Worm (Caenorhabditis elegans) whole organism, L4 larva: ENCODE results near the gene F59B10.4.

ENCODE experiments used
- F26F4.8 ChIP-seq: fragments of 200-800 bp; sonication (Bioruptor generic); conservative IDR thresholded peaks from 2 replicates; pipeline ENCODE4 v1.3.6; 2022; ENCODE audit warnings: missing genetic modification characterization, missing compliant biosample characterization
- Y5F2A.4 ChIP-seq: fragments of 200-800 bp; sonication (Bioruptor generic); optimal IDR thresholded peaks from 2 replicates; lab custom pipeline; 2018; ENCODE audit warnings: mild to moderate bottlenecking, missing genetic modification characterization, missing compliant biosample characterization
- nhr-25 ChIP-seq: sonication (generic microtip); optimal IDR thresholded peaks from 2 replicates; lab custom pipeline; 2017; ENCODE audit warnings: missing genetic modification characterization, mild to moderate bottlenecking, missing compliant biosample characterization, antibody characterized with exemption, moderate library complexity, borderline replicate concordance; ENCODE audit not compliant: insufficient read depth
- unc-62 ChIP-seq, 3 experiments: fragments of 150-350 bp in 1 of 3; sonication (generic microtip); optimal IDR thresholded peaks in 2 of 3; peaks in 1 of 3; 1 replicate in 1 of 3; 2 replicates in 2 of 3; lab custom pipeline; 2014 to 2017; ENCODE audit warnings: missing biosample characterization in 3 of 3, missing genetic modification characterization in 3 of 3, missing genetic modification reagents in 3 of 3, missing genotype in 1 of 3

- TF ChIP-seq Y5F2A.4 (GFP tag; lab: Kevin White, UChicago) (no peak), nhr-25 (tag; lab: Kevin White, UChicago) (no peak), F26F4.8 (GFP tag; lab: Robert Waterston, UW) (no peak), unc-62 (GFP tag; optimal IDR thresholded peaks at IDR 0.05 in 1 of 2; lab: Kevin White, UChicago) (no peak), unc-62 (tag; optimal IDR thresholded peaks at IDR 0.05; lab: Kevin White, UChicago) (no peak)
These were observed 20.3 kb upstream of the F59B10.4 start, which contains the start of gene R166.3 for ce11 chrII:10539232-10539631.
